Worm (Caenorhabditis elegans): ENCODE measurements around the gene arc-1.

- no peak for TF ChIP-seq dpl-1 (GFP tag; optimal IDR thresholded peaks at IDR 0.05)
- TF ChIP-seq snpc-4 (GFP tag; optimal IDR thresholded peaks at IDR 0.05) = no peak
- peak in 2 of 4 experiments; percentile 4 to 35 for TF ChIP-seq snpc-4 (tag; optimal IDR thresholded peaks at IDR 0.05)
- TF ChIP-seq attf-6 (GFP tag; IDR thresholded peaks at IDR 0.05) = no peak
- no peak for TF ChIP-seq repo-1 (tag; optimal IDR thresholded peaks at IDR 0.05)
- TF ChIP-seq dox-1 (GFP tag; IDR thresholded peaks at IDR 0.05) = peak; percentile 58; the same call in 1 of the 2 replicates
- no peak for TF ChIP-seq fkh-3 (tag; optimal IDR thresholded peaks at IDR 0.05)
- TF ChIP-seq unc-130 (GFP tag; optimal IDR thresholded peaks at IDR 0.05) = no peak
- no peak for TF ChIP-seq lir-1 (GFP tag; conservative IDR thresholded peaks at IDR 0.05)
- TF ChIP-seq F57A8.1 (GFP tag; optimal IDR thresholded peaks at IDR 0.05) = no peak
- TF ChIP-seq madf-8 (GFP tag; conservative IDR thresholded peaks at IDR 0.05) = no peak
- TF ChIP-seq K11D2.4 (GFP tag; IDR thresholded peaks at IDR 0.05) = 0 out of 2 replicates have a peak, but pooled peaks have one; percentile 42
- no peak for TF ChIP-seq efl-1 (GFP tag; optimal IDR thresholded peaks at IDR 0.05)
Measured at ce11 chrII:9646122-9646555, 28.6 kb upstream of the arc-1 start.

Measured in whole organism, young adult.